Worm (Caenorhabditis elegans) whole organism, mixed stage, embryonic: ENCODE measurements around the gene rrc-1.

Experiments used
- blmp-1 ChIP-seq: fragments of 150-350 bp; optimal IDR thresholded peaks from 2 replicates; lab custom pipeline; 2014; ENCODE audit warnings: missing biosample characterization, missing genetic modification characterization
- ces-1 ChIP-seq: fragments of 150-350 bp; optimal IDR thresholded peaks from 2 replicates; lab custom pipeline; 2014; ENCODE audit warnings: missing biosample characterization, missing genetic modification reagents, missing genetic modification characterization
- drap-1 ChIP-seq: fragments of 200-800 bp; sonication (Bioruptor generic); optimal IDR thresholded peaks from 3 replicates; lab custom pipeline; 2018; ENCODE audit warnings: mild to moderate bottlenecking, missing genetic modification characterization, missing compliant biosample characterization
- elt-1 ChIP-seq: sonication (generic microtip); optimal IDR thresholded peaks from 2 replicates; lab custom pipeline; 2017; ENCODE audit warnings: missing genetic modification characterization, mild to moderate bottlenecking, missing compliant biosample characterization, antibody characterized with exemption, moderate library complexity, borderline replicate concordance; ENCODE audit not compliant: insufficient read depth
- elt-3 ChIP-seq: fragments of 150-350 bp; optimal IDR thresholded peaks from 2 replicates; lab custom pipeline; 2014; ENCODE audit warnings: missing biosample characterization, missing genetic modification characterization
- hlh-1 ChIP-seq: fragments of 150-350 bp; optimal IDR thresholded peaks from 2 replicates; lab custom pipeline; 2014; ENCODE audit warnings: missing biosample characterization, missing genetic modification reagents, missing genetic modification characterization
- nhr-12 ChIP-seq: fragments of 150-350 bp; optimal IDR thresholded peaks from 2 replicates; lab custom pipeline; 2014; ENCODE audit warnings: missing biosample characterization, missing genetic modification characterization
- nhr-28 ChIP-seq: fragments of 150-350 bp; optimal IDR thresholded peaks from 2 replicates; lab custom pipeline; 2014; ENCODE audit warnings: missing biosample characterization, missing genetic modification characterization
- pha-4 ChIP-seq: fragments of 150-350 bp; optimal IDR thresholded peaks from 2 replicates; lab custom pipeline; 2018; ENCODE audit warnings: missing biosample characterization, missing genetic modification reagents, missing genetic modification characterization
- snpc-4 ChIP-seq: fragments of 150-350 bp; optimal IDR thresholded peaks from 2 replicates; lab custom pipeline; 2014; ENCODE audit warnings: missing biosample characterization, missing genetic modification characterization
- unc-120 ChIP-seq: sonication (generic microtip); optimal IDR thresholded peaks from 2 replicates; lab custom pipeline; 2017; ENCODE audit warnings: missing genetic modification characterization, missing compliant biosample characterization; ENCODE audit not compliant: poor library complexity, severe bottlenecking
- unc-62 ChIP-seq: fragments of 150-350 bp; optimal IDR thresholded peaks from 2 replicates; lab custom pipeline; 2014; ENCODE audit warnings: missing biosample characterization, missing genetic modification reagents, missing genetic modification characterization
- zip-8 ChIP-seq: fragments of 150-350 bp; optimal IDR thresholded peaks from 2 replicates; lab custom pipeline; 2014; ENCODE audit warnings: missing biosample characterization, missing genetic modification characterization
- ztf-11 ChIP-seq: fragments of 150-350 bp; optimal IDR thresholded peaks from 2 replicates; lab custom pipeline; 2014; ENCODE audit warnings: missing biosample characterization, missing genetic modification characterization

DNA sequence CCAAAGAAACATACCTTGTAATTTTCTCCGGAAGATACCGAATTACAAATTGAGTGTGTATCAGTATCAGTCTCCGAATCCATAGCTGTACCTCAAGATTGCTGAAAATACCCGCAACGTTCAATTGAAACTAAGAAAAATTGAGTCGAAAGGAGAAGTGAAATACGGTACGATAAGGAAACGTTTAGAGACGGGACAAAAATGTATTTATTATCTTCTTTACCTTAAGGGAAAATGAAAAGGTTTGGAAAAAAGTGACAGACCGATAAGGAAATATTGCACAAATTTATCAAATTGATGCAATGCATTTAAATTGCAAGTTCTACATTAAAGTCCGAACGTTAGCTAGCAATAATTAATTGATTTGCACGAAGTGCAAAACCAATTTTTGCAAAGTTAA is 42.0 kb downstream of the rrc-1 start, which contains the start of gene F36G3.1:
- TF ChIP-seq ces-1 (GFP tag; lab: Kevin White, UChicago) (no peak), drap-1 (no peak), elt-1 (no peak), pha-4 (tag; lab: Kevin White, UChicago) (no peak), blmp-1 (tag; lab: Kevin White, UChicago) (no peak), unc-62 (GFP tag; lab: Kevin White, UChicago) (no peak), unc-120 (no peak), ztf-11 (tag; lab: Kevin White, UChicago) (no peak), hlh-1 (no peak), zip-8 (tag; lab: Kevin White, UChicago) (no peak), nhr-28 (tag; lab: Kevin White, UChicago) (no peak), snpc-4 (tag; lab: Kevin White, UChicago) (no peak), nhr-12 (tag; lab: Kevin White, UChicago) (no peak), elt-3 (tag; lab: Kevin White, UChicago) (no peak)
